Fruit fly (Drosophila melanogaster) whole organism, embryonic: ENCODE results near the gene CG2533.

Source experiments
- Aef1 ChIP-seq: fragments of 200-800 bp; sonication (Bioruptor generic); IDR thresholded peaks from 3 replicates; pipeline ENCODE4 v1.3.6; 2022; ENCODE audit warnings: missing biosample characterization, missing genetic modification characterization
- CG10321 ChIP-seq: fragments of 200-800 bp; sonication (Bioruptor generic); IDR thresholded peaks from 2 replicates; pipeline ENCODE4 v1.3.6; 2022; ENCODE audit warnings: missing biosample characterization, missing genetic modification characterization
- CG12744 ChIP-seq: fragments of 200-800 bp; sonication (Bioruptor generic); optimal IDR thresholded peaks from 2 replicates; lab custom pipeline; 2016; ENCODE audit warnings: missing biosample characterization, missing genetic modification characterization
- CG33557 ChIP-seq: fragments of 200-800 bp; sonication (Bioruptor generic); optimal IDR thresholded peaks from 2 replicates; lab custom pipeline; 2019; ENCODE audit warnings: missing biosample characterization, mild to moderate bottlenecking, missing genetic modification characterization, moderate library complexity
- CG6854 ChIP-seq: fragments of 200-800 bp; sonication (Bioruptor generic); optimal IDR thresholded peaks from 3 replicates; lab custom pipeline; 2017; ENCODE audit warnings: missing biosample characterization, mild to moderate bottlenecking, missing genetic modification characterization
- CTCF ChIP-seq: fragments of 200-800 bp; sonication (Bioruptor generic); optimal IDR thresholded peaks from 2 replicates; lab custom pipeline; 2017; ENCODE audit warnings: missing biosample characterization, mild to moderate bottlenecking, missing genetic modification characterization, moderate library complexity
- Gug ChIP-seq: fragments of 200-800 bp; sonication (Bioruptor generic); IDR thresholded peaks from 4 replicates; pipeline ENCODE4 v1.3.6; 2022; ENCODE audit warnings: missing biosample characterization, missing genetic modification characterization
- odd ChIP-seq: fragments of 200-800 bp; sonication (Bioruptor generic); optimal IDR thresholded peaks from 2 replicates; lab custom pipeline; 2017; ENCODE audit warnings: missing biosample characterization, mild to moderate bottlenecking, missing genetic modification characterization
- pb ChIP-seq: fragments of 200-800 bp; sonication (Bioruptor generic); optimal IDR thresholded peaks from 3 replicates; lab custom pipeline; 2016; ENCODE audit warnings: missing biosample characterization, missing genetic modification characterization
- pzg ChIP-seq: fragments of 200-800 bp; sonication (Bioruptor generic); optimal IDR thresholded peaks from 3 replicates; lab custom pipeline; 2018; ENCODE audit warnings: missing biosample characterization, mild to moderate bottlenecking, missing genetic modification characterization, moderate library complexity

dm6 chrX:11584075-11584474 lies 19.9 kb downstream of the CG2533 start, which contains the start of gene pkm:
- TF ChIP-seq pzg (GFP tag; lab: Kevin White, UChicago) (no peak), Aef1 (GFP tag; lab: Robert Waterston, UW) (no peak), odd (GFP tag; lab: Kevin White, UChicago) (no peak), CG6854 (GFP tag; lab: Kevin White, UChicago) (no peak), CG10321 (GFP tag; lab: Robert Waterston, UW) (no peak), CG12744 (no peak), pb (no peak), Gug (GFP tag; lab: Robert Waterston, UW) (no peak), CG33557 (GFP tag; lab: Kevin White, UChicago) (no peak), CTCF (GFP tag; lab: Kevin White, UChicago) (no peak)
